Fruit fly (Drosophila melanogaster) whole organism, embryonic: ENCODE measurements around the gene E2f1.

Experiments used
- Ada2b ChIP-seq: fragments of 200-800 bp; sonication (Bioruptor generic); IDR thresholded peaks from 2 replicates; pipeline ENCODE4 v1.3.6; 2022; ENCODE audit warnings: missing biosample characterization, missing genetic modification characterization
- Antp ChIP-seq: fragments of 200-800 bp; sonication (Bioruptor generic); optimal IDR thresholded peaks from 3 replicates; lab custom pipeline; 2016; ENCODE audit warnings: missing biosample characterization, missing genetic modification characterization
- B-H2 ChIP-seq: fragments of 200-800 bp; sonication (Bioruptor generic); optimal IDR thresholded peaks from 2 replicates; lab custom pipeline; 2018; ENCODE audit warnings: missing biosample characterization, mild to moderate bottlenecking, missing genetic modification characterization
- BEAF-32 ChIP-seq: fragments of 200-800 bp; sonication (Bioruptor generic); optimal IDR thresholded peaks from 3 replicates; lab custom pipeline; 2017; ENCODE audit warnings: missing biosample characterization, missing genetic modification characterization, mild to moderate bottlenecking, moderate library complexity, missing genetic modification reagents
- Bgb ChIP-seq: fragments of 200-800 bp; sonication (Bioruptor generic); IDR thresholded peaks from 2 replicates; pipeline ENCODE4 v1.3.6; 2022; ENCODE audit warnings: missing biosample characterization, missing genetic modification characterization; ENCODE audit not compliant: partially characterized antibody
- BtbVII ChIP-seq: fragments of 200-800 bp; sonication (Bioruptor generic); optimal IDR thresholded peaks from 3 replicates; lab custom pipeline; 2017; ENCODE audit warnings: missing biosample characterization, mild to moderate bottlenecking, missing genetic modification characterization
- CG10431 ChIP-seq: fragments of 200-800 bp; sonication (Bioruptor generic); optimal IDR thresholded peaks from 3 replicates; lab custom pipeline; 2018; ENCODE audit warnings: missing biosample characterization, mild to moderate bottlenecking, missing genetic modification characterization
- CG12219 ChIP-seq: fragments of 200-800 bp; sonication (Bioruptor generic); optimal IDR thresholded peaks from 3 replicates; lab custom pipeline; 2018; ENCODE audit warnings: missing biosample characterization, mild to moderate bottlenecking, missing genetic modification characterization
- CG12391 ChIP-seq: fragments of 200-800 bp; sonication (Bioruptor generic); optimal IDR thresholded peaks from 3 replicates; lab custom pipeline; 2018; ENCODE audit warnings: missing biosample characterization, mild to moderate bottlenecking, missing genetic modification characterization, moderate library complexity
- CG12744 ChIP-seq: fragments of 200-800 bp; sonication (Bioruptor generic); optimal IDR thresholded peaks from 2 replicates; lab custom pipeline; 2016; ENCODE audit warnings: missing biosample characterization, missing genetic modification characterization
- CG13287 ChIP-seq: fragments of 200-800 bp; sonication (Bioruptor generic); IDR thresholded peaks from 2 replicates; pipeline ENCODE4 v1.3.6; 2022; ENCODE audit warnings: missing biosample characterization, missing genetic modification characterization; ENCODE audit not compliant: partially characterized antibody
- CG13424 ChIP-seq: fragments of 200-800 bp; sonication (Bioruptor generic); optimal IDR thresholded peaks from 2 replicates; lab custom pipeline; 2019; ENCODE audit warnings: missing biosample characterization, mild to moderate bottlenecking, missing genetic modification characterization, moderate library complexity
- CG13894 ChIP-seq: fragments of 200-800 bp; sonication (Bioruptor generic); optimal IDR thresholded peaks from 3 replicates; lab custom pipeline; 2018; ENCODE audit warnings: missing biosample characterization, mild to moderate bottlenecking, missing genetic modification characterization, moderate library complexity
- CG14667 ChIP-seq: fragments of 200-800 bp; sonication (Bioruptor generic); IDR thresholded peaks from 2 replicates; pipeline ENCODE4 v1.3.6; 2022; ENCODE audit warnings: missing biosample characterization, missing genetic modification characterization
- CG15073 ChIP-seq: fragments of 200-800 bp; sonication (Bioruptor generic); optimal IDR thresholded peaks from 2 replicates; lab custom pipeline; 2016; ENCODE audit warnings: missing biosample characterization, missing genetic modification characterization
- CG1529 ChIP-seq: fragments of 200-800 bp; sonication (Bioruptor generic); optimal IDR thresholded peaks from 3 replicates; lab custom pipeline; 2018; ENCODE audit warnings: missing biosample characterization, missing genetic modification characterization
- CG15514 ChIP-seq: fragments of 200-800 bp; sonication (Bioruptor generic); optimal IDR thresholded peaks from 3 replicates; lab custom pipeline; 2017; ENCODE audit warnings: missing biosample characterization, missing genetic modification characterization, mild to moderate bottlenecking, moderate library complexity, missing genetic modification reagents
- CG2202 ChIP-seq: fragments of 200-800 bp; sonication (Bioruptor generic); optimal IDR thresholded peaks from 2 replicates; lab custom pipeline; 2018; ENCODE audit warnings: missing biosample characterization, mild to moderate bottlenecking, missing genetic modification characterization
- CG2678 ChIP-seq: fragments of 200-800 bp; sonication (Bioruptor generic); optimal IDR thresholded peaks from 3 replicates; lab custom pipeline; 2019; ENCODE audit warnings: missing biosample characterization, mild to moderate bottlenecking, missing genetic modification characterization, moderate library complexity
- CG31224 ChIP-seq: fragments of 200-800 bp; sonication (Bioruptor generic); IDR thresholded peaks from 2 replicates; pipeline ENCODE4 v1.3.6; 2022; ENCODE audit warnings: missing biosample characterization, missing genetic modification characterization
- CG4282 ChIP-seq: fragments of 200-800 bp; sonication (Bioruptor generic); optimal IDR thresholded peaks from 2 replicates; lab custom pipeline; 2016; ENCODE audit warnings: missing biosample characterization, missing genetic modification characterization
- CG4617 ChIP-seq: fragments of 200-800 bp; sonication (Bioruptor generic); optimal IDR thresholded peaks from 3 replicates; lab custom pipeline; 2016; ENCODE audit warnings: missing biosample characterization, missing genetic modification characterization, borderline replicate concordance
- CG6683 ChIP-seq: fragments of 200-800 bp; sonication (Bioruptor generic); optimal IDR thresholded peaks from 2 replicates; lab custom pipeline; 2017; ENCODE audit warnings: missing biosample characterization, mild to moderate bottlenecking, missing genetic modification characterization, missing genetic modification reagents
- CG7786 ChIP-seq: fragments of 200-800 bp; sonication (Bioruptor generic); optimal IDR thresholded peaks from 2 replicates; lab custom pipeline; 2016; ENCODE audit warnings: missing biosample characterization, missing genetic modification characterization
- CG8281 ChIP-seq: fragments of 200-800 bp; sonication (Bioruptor generic); optimal IDR thresholded peaks from 2 replicates; lab custom pipeline; 2018; ENCODE audit warnings: missing biosample characterization, mild to moderate bottlenecking, missing genetic modification characterization, moderate library complexity
- CG9437 ChIP-seq: fragments of 200-800 bp; sonication (Bioruptor generic); optimal IDR thresholded peaks from 2 replicates; lab custom pipeline; 2018; ENCODE audit warnings: missing biosample characterization, mild to moderate bottlenecking, missing genetic modification characterization
- CG9609 ChIP-seq: fragments of 200-800 bp; sonication (Bioruptor generic); optimal IDR thresholded peaks from 3 replicates; lab custom pipeline; 2016; ENCODE audit warnings: missing biosample characterization, missing genetic modification characterization
- CG9797 ChIP-seq: fragments of 200-800 bp; sonication (Bioruptor generic); optimal IDR thresholded peaks from 3 replicates; lab custom pipeline; 2018; ENCODE audit warnings: missing biosample characterization, mild to moderate bottlenecking, missing genetic modification characterization
- CG9817 ChIP-seq: fragments of 200-800 bp; sonication (Bioruptor generic); optimal IDR thresholded peaks from 2 replicates; lab custom pipeline; 2018; ENCODE audit warnings: missing biosample characterization, mild to moderate bottlenecking, missing genetic modification characterization, moderate library complexity
- CkIIα-i1 ChIP-seq: fragments of 200-800 bp; sonication (Bioruptor generic); IDR thresholded peaks from 2 replicates; pipeline ENCODE4 v1.3.6; 2022; ENCODE audit warnings: missing biosample characterization, missing genetic modification characterization
- Dbx ChIP-seq: fragments of 200-800 bp; sonication (Bioruptor generic); IDR thresholded peaks from 3 replicates; pipeline ENCODE4 v1.3.6; 2022; ENCODE audit warnings: missing biosample characterization, missing genetic modification characterization
- Fer2 ChIP-seq: fragments of 200-800 bp; sonication (Bioruptor generic); optimal IDR thresholded peaks from 2 replicates; lab custom pipeline; 2018; ENCODE audit warnings: missing biosample characterization, mild to moderate bottlenecking, missing genetic modification characterization, moderate library complexity
- Hsf ChIP-seq: fragments of 200-800 bp; sonication (Bioruptor generic); optimal IDR thresholded peaks from 3 replicates; lab custom pipeline; 2016; ENCODE audit warnings: missing biosample characterization, missing genetic modification characterization
- Max ChIP-seq: fragments of 200-800 bp; sonication (Bioruptor generic); optimal IDR thresholded peaks from 2 replicates; lab custom pipeline; 2016; ENCODE audit warnings: missing biosample characterization, mild to moderate bottlenecking, missing genetic modification characterization
- Sox100B ChIP-seq: fragments of 200-800 bp; sonication (Bioruptor generic); optimal IDR thresholded peaks from 3 replicates; lab custom pipeline; 2018; ENCODE audit warnings: missing biosample characterization, mild to moderate bottlenecking, missing genetic modification characterization
- Stat92E ChIP-seq, 3 experiments: fragments of >200 bp in 2 of 3; fragments of 200-800 bp in 1 of 3; sonication (Bioruptor generic) in 1 of 3; optimal IDR thresholded peaks; 2 replicates each; lab custom pipeline; 2017 to 2019; ENCODE audit warnings: missing biosample characterization in 3 of 3, missing genetic modification characterization in 3 of 3, mild to moderate bottlenecking in 1 of 3, moderate library complexity in 1 of 3
- amos ChIP-seq: fragments of 200-800 bp; sonication (Bioruptor generic); IDR thresholded peaks from 2 replicates; pipeline ENCODE4 v1.3.6; 2022; ENCODE audit warnings: missing biosample characterization, missing genetic modification characterization; ENCODE audit not compliant: partially characterized antibody
- ase ChIP-seq: fragments of 200-800 bp; sonication (Bioruptor generic); IDR thresholded peaks from 3 replicates; pipeline ENCODE4 v1.3.6; 2022; ENCODE audit warnings: missing biosample characterization, missing genetic modification characterization
- bsh ChIP-seq, 2 experiments: fragments of 200-800 bp; sonication (Bioruptor generic); optimal IDR thresholded peaks; 2 replicates each; lab custom pipeline; 2017 to 2018; ENCODE audit warnings: mild to moderate bottlenecking in 2 of 2, missing biosample characterization in 2 of 2, missing genetic modification characterization in 2 of 2, moderate library complexity in 1 of 2
- dysf ChIP-seq: fragments of 200-800 bp; sonication (Bioruptor generic); IDR thresholded peaks from 3 replicates; pipeline ENCODE4 v1.3.6; 2022; ENCODE audit warnings: missing biosample characterization, missing genetic modification characterization
- en ChIP-seq: fragments of 200-800 bp; sonication (Bioruptor generic); optimal IDR thresholded peaks from 2 replicates; lab custom pipeline; 2016; ENCODE audit warnings: missing biosample characterization, missing genetic modification characterization
- exex ChIP-seq: fragments of 200-800 bp; sonication (Bioruptor generic); optimal IDR thresholded peaks from 4 replicates; lab custom pipeline; 2018; ENCODE audit warnings: missing biosample characterization, mild to moderate bottlenecking, missing genetic modification characterization, moderate library complexity
- kah ChIP-seq: fragments of 200-800 bp; sonication (Bioruptor generic); optimal IDR thresholded peaks from 2 replicates; lab custom pipeline; 2018; ENCODE audit warnings: missing biosample characterization, mild to moderate bottlenecking, missing genetic modification characterization
- lola ChIP-seq, 3 experiments: fragments of >200 bp in 2 of 3; fragments of 200-800 bp in 1 of 3; sonication (Bioruptor generic) in 1 of 3; optimal IDR thresholded peaks; 2 replicates each; lab custom pipeline; 2017 to 2019; ENCODE audit warnings: missing biosample characterization in 3 of 3, missing genetic modification characterization in 3 of 3, mild to moderate bottlenecking in 1 of 3, moderate library complexity in 1 of 3
- lov ChIP-seq, 2 experiments: fragments of 200-800 bp in 1 of 2; fragments of >200 bp in 1 of 2; sonication (Bioruptor generic) in 1 of 2; IDR thresholded peaks in 1 of 2; optimal IDR thresholded peaks in 1 of 2; 2 replicates in 1 of 2; 3 replicates in 1 of 2; pipeline versions ENCODE4 v1.3.6 to Lab custom; 2017 to 2022; ENCODE audit warnings: missing biosample characterization in 1 of 2, missing genetic modification characterization in 1 of 2
- mld ChIP-seq: fragments of 200-800 bp; sonication (Bioruptor generic); IDR thresholded peaks from 3 replicates; pipeline ENCODE4 v1.3.6; 2022; ENCODE audit warnings: missing biosample characterization, missing genetic modification characterization; ENCODE audit not compliant: partially characterized antibody
- slbo ChIP-seq: fragments of 200-800 bp; sonication (Bioruptor generic); IDR thresholded peaks from 2 replicates; pipeline ENCODE4 v1.3.6; 2022; ENCODE audit warnings: missing biosample characterization, missing genetic modification characterization
- zen2 ChIP-seq: fragments of 200-800 bp; sonication (Bioruptor generic); IDR thresholded peaks from 3 replicates; pipeline ENCODE4 v1.3.6; 2022; ENCODE audit warnings: missing biosample characterization, missing genetic modification characterization; ENCODE audit not compliant: partially characterized antibody

Gene E2f1

dm6 chr3R:21594417-21594892, 66.2 kb downstream of the E2f1 start (continued):
- no peak for TF ChIP-seq CG12219
- TF ChIP-seq ase (GFP tag; lab: Robert Waterston, UW), result no peak
- peak; percentile 49 for TF ChIP-seq Ada2b
- no peak for TF ChIP-seq kah
- no peak for TF ChIP-seq CG12744 (GFP tag; lab: Kevin White, UChicago)
- peak; percentile 51 for TF ChIP-seq CG12391 (tag; lab: Kevin White, UChicago)
- no peak for TF ChIP-seq CG15514 (GFP tag; lab: Kevin White, UChicago)
- TF ChIP-seq amos (GFP tag; lab: Robert Waterston, UW), result no peak
- TF ChIP-seq mld (GFP tag; lab: Robert Waterston, UW), result 0 out of 3 replicates have a peak, but pooled peaks have one; percentile 32
- no peak for TF ChIP-seq BtbVII (GFP tag; lab: Kevin White, UChicago)
- no peak for TF ChIP-seq CG6683 (GFP tag; lab: Kevin White, UChicago)
- no peak for TF ChIP-seq B-H2 (GFP tag; lab: Kevin White, UChicago)
- peak; percentile 27 for TF ChIP-seq CG1529 (GFP tag; lab: Kevin White, UChicago)
- peak; percentile 9 for TF ChIP-seq CG10431
- TF ChIP-seq CG4617 (GFP tag; lab: Kevin White, UChicago), result no peak
- TF ChIP-seq CG13287 (GFP tag; lab: Robert Waterston, UW), result no peak
- no peak for TF ChIP-seq CkIIα-i1
- TF ChIP-seq CG8281 (tag; lab: Kevin White, UChicago), result no peak
- TF ChIP-seq Dbx (GFP tag; lab: Robert Waterston, UW), result no peak
- no peak for TF ChIP-seq Max (GFP tag; lab: Kevin White, UChicago)
- TF ChIP-seq Hsf, result no peak
- peak in 1 of 3 experiments; percentile 44 for TF ChIP-seq lola (GFP tag; optimal IDR thresholded peaks at IDR 0.05; lab: Kevin White, UChicago)
- TF ChIP-seq CG9797 (GFP tag; lab: Kevin White, UChicago), result no peak
- TF ChIP-seq CG9609 (GFP tag; lab: Kevin White, UChicago), result no peak
- TF ChIP-seq Stat92E (GFP tag; optimal IDR thresholded peaks at IDR 0.05; lab: Kevin White, UChicago), result no peak
- TF ChIP-seq CG2202, result no peak
- no peak for TF ChIP-seq BEAF-32 (GFP tag; lab: Kevin White, UChicago)
- TF ChIP-seq CG9817 (tag; lab: Kevin White, UChicago), result no peak
- TF ChIP-seq en (GFP tag; lab: Kevin White, UChicago), result no peak
- TF ChIP-seq CG15073 (GFP tag; lab: Kevin White, UChicago), result no peak
- no peak for TF ChIP-seq lov (optimal IDR thresholded peaks at IDR 0.05; lab: Kevin White, UChicago)
- 0 out of 3 replicates have a peak, but pooled peaks have one; percentile 19 for TF ChIP-seq lov (GFP tag; IDR thresholded peaks at IDR 0.05; lab: Robert Waterston, UW)
- TF ChIP-seq Sox100B (GFP tag; lab: Kevin White, UChicago), result peak; percentile 49
- TF ChIP-seq CG13424 (tag; lab: Kevin White, UChicago), result peak; percentile 34
- TF ChIP-seq CG4282, result no peak
- TF ChIP-seq CG2678 (tag; lab: Kevin White, UChicago), result peak; percentile 33
- TF ChIP-seq CG7786 (GFP tag; lab: Kevin White, UChicago), result no peak
- no peak for TF ChIP-seq slbo (GFP tag; lab: Robert Waterston, UW)
- no peak for TF ChIP-seq Fer2 (tag; lab: Kevin White, UChicago)
- TF ChIP-seq CG9437 (GFP tag; lab: Kevin White, UChicago), result peak; percentile 11
- no peak for TF ChIP-seq CG31224 (GFP tag; lab: Robert Waterston, UW)
- TF ChIP-seq CG14667, result no peak
- 0 out of 3 replicates have a peak, but pooled peaks have one; percentile 26 for TF ChIP-seq dysf (GFP tag; lab: Robert Waterston, UW)
- no peak for TF ChIP-seq Antp (GFP tag; lab: Kevin White, UChicago)
- TF ChIP-seq Bgb (GFP tag; lab: Robert Waterston, UW), result no peak
- no peak for TF ChIP-seq zen2 (GFP tag; lab: Robert Waterston, UW)
- peak; percentile 44 to 54 for TF ChIP-seq bsh (GFP tag; optimal IDR thresholded peaks at IDR 0.05; lab: Kevin White, UChicago)
- TF ChIP-seq CG13894 (tag; lab: Kevin White, UChicago), result no peak
- TF ChIP-seq exex (tag; lab: Kevin White, UChicago), result no peak
